Worm (Caenorhabditis elegans): ENCODE results near the gene C41H7.9.

The C41H7.9 gene

DNA sequence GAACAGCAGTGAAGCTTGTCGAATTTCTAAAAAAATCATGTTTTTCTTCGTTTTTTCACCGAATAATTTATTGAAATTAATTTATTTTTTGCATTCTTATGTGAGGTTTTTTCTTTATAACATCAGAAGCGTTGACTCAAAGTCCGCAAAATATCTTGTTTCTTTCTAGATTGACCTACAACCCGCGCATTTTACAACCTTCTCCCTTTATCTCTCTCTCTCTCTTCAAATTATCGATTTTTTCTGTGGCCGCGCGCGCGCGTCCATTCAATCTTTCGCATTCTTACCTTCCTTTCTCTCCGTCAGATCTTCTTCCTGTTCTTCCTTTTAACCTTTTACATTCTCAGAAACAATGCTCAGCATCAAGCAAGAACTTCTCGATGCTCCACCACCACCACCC lies 6.5 kb downstream of the C41H7.9 start, which contains the start of gene lido-12:
Gene lido-12 (plus strand): TSS at position 301 of the 400 bp plus-strand sequence.
- no peak for TF ChIP-seq dao-5 (tag; optimal IDR thresholded peaks at IDR 0.05)

DNA sequence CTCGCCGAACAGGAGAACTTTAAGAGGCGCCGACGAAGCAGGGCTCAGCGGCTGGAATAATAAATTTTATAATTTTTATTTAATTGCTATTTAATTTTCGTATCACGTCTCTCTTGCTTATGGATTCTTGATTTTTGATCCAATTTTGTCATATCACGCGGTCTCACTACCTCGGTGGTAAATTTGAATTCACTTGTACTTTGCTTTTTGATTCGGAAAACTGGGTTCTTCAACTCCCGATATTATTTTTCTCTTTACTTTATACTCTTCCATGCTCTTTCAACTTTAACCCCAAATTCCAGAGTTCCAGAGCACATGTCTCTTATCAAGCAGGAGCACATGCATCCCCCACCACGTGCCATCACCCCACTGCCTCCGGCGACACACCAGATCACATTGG lies 8.4 kb downstream of the C41H7.9 start, which contains the start of gene lido-11:
Gene lido-11 (plus strand): TSS at position 301 of the 400 bp plus-strand sequence.
- TF ChIP-seq dao-5 (tag; optimal IDR thresholded peaks at IDR 0.05) (no peak), W03F9.2 (tag; optimal IDR thresholded peaks at IDR 0.05) (no peak), him-1 (tag; optimal IDR thresholded peaks at IDR 0.05) (no peak)

ce11 chrII:3002211-3002610 lies 9.8 kb downstream of the C41H7.9 start, which contains the start of gene lido-10:
Gene lido-10 (plus strand): TSS chrII:3002511.
- TF ChIP-seq W03F9.2 (tag; optimal IDR thresholded peaks at IDR 0.05), result no peak
- no peak for TF ChIP-seq him-1 (tag; optimal IDR thresholded peaks at IDR 0.05)

DNA sequence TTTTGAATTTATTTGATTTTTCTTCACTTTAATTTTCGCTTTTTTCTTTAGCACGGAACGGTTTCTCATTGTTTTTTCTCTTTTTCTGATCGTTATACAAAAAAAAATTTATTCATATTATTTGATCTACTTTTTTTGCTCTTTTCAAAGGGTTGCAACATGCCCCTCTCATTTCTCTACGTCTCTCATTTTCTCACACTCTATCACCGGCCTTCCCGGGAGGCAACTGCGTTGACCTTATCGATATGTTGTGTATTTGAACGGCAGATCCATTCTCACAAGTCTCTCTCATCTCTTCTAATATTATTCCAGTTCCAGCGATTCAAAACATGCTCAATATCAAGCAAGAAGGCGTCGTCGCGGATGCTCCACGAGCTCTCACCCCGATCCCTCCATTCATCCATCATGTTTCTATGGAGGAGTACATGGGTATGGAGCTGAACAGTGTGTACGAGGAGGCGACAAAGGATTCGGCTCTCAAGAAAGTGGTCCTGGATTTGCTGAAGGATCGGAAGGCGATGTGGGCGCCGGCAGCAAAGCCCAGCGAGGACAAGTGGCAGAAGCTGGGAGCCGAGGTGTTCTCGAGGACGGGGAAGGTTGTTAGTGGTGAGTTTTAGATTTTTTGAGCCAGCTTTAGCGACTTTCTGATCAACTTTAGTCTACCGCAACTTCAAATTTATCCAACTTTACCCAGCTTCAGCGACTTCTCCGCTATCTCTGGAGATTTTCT lies 11.3 kb downstream of the C41H7.9 start, which contains the start of gene lido-9:
Gene lido-9 (plus strand): TSS at position 234 of the 730 bp plus-strand sequence.
- TF ChIP-seq W03F9.2 (tag; optimal IDR thresholded peaks at IDR 0.05) (no peak), dao-5 (tag; optimal IDR thresholded peaks at IDR 0.05) (no peak), him-1 (tag; optimal IDR thresholded peaks at IDR 0.05) (no peak)

DNA sequence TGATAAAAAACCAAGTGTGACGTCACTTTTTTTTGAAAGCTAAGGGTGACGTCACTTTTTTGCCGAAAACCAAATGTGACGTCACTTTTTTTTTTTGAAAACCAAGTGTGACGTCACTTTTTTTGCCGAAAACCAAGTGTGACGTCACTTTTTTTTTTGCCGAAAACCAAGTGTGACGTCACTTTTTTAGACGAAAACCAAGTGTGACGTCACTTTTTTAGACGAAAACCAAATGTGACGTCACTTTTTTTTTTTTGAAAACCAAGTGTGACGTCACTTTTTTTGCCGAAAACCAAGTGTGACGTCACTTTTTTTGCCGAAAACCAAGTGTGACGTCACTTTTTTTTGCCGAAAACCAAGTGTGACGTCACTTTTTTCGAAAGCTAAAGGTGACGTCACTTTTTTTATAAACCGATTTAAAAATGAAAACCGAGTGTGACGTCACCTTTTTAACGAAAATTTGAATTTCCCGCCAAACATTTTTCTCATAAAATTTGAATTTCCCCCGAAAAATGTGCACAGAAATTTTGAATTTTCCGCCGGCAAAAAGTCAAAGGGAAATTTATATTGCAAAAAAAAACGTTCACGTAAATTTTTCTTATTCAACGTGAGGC lies 14.1 kb downstream of the C41H7.9 start:
- no peak for TF ChIP-seq dao-5 (tag; optimal IDR thresholded peaks at IDR 0.05)
- no peak for TF ChIP-seq W03F9.2 (tag; optimal IDR thresholded peaks at IDR 0.05)
- TF ChIP-seq him-1 (tag; optimal IDR thresholded peaks at IDR 0.05), result no peak

DNA sequence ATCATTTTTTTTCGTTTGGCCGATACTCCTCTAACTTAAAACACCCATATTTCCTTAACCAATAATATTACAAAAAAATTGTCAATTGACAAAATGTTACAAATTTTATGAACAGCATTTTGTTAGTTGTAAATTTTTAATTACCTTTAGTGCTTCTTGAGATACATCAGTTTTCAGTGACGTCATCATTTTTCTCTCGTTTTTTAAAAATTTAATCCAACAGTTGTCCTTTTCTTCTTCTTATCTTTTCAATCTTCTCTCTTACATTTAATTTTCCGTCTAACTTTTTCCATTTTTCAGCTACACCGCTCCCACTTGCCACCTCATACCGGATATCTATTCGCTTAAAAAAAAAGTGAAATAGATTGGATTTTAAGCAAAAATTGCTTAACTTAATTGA lies 15.3 kb downstream of the C41H7.9 start, which contains the start of gene lido-8:
Gene lido-8 (plus strand): TSS at position 301 of the 400 bp plus-strand sequence.
- TF ChIP-seq W03F9.2 (tag; optimal IDR thresholded peaks at IDR 0.05) (no peak), him-1 (tag; optimal IDR thresholded peaks at IDR 0.05) (no peak), dao-5 (tag; optimal IDR thresholded peaks at IDR 0.05) (no peak)

- no peak for TF ChIP-seq dao-5 (tag; optimal IDR thresholded peaks at IDR 0.05)
- no peak for TF ChIP-seq him-1 (tag; optimal IDR thresholded peaks at IDR 0.05)
- TF ChIP-seq W03F9.2 (tag; optimal IDR thresholded peaks at IDR 0.05), result no peak
These were observed 17.2 kb downstream of the C41H7.9 start for ce11 chrII:2994590-2995392.

DNA sequence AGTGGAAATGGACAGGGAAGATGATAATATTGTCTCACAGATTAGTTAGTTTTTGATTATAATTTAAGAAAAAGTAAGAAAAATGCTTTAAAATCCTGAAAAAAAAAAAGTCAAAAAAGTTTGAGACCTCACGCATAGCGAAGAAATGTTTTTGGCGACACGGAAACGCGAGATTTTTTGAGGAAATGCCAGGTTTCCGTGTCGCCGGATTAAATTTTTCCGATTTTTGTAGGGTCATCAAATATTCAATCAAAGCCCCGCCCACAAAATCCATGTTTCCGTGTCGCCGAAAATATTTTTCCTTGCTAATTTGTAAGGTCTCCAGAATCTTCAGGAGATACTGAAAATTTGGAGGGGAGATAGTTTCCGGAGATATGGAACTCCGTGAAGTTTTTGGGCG lies 19.7 kb downstream of the C41H7.9 start:
- TF ChIP-seq dao-5 (tag; optimal IDR thresholded peaks at IDR 0.05) (no peak), W03F9.2 (tag; optimal IDR thresholded peaks at IDR 0.05) (no peak), him-1 (tag; optimal IDR thresholded peaks at IDR 0.05) (no peak)

DNA sequence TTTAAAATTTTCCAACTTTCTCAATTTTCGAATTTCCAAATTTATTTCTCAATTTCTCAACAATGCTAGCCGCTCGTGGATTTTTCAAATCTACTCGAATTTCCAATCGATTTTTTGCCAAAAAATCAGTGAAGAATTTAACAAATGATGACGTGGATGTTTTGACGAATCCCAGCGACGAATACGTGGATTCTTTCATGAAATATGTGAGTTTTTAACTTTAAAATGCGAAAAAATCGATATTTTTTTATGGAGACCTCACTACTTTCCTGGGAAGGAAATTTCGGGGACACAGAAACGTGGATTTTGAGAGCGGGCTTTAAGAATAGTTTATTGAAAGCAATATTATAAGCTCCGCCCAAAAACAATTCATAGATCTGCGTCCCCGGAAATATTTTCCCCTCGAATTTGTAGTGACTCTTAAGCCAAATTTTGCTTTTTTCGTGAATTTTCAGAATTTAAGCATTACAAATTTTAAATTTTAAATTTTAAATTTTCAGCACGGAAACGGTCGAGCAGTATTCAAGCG lies 20.4 kb downstream of the C41H7.9 start, which contains the start of gene K08A2.2:
Gene K08A2.2 (plus strand): TSS at position 51 of the 529 bp plus-strand sequence.
- TF ChIP-seq W03F9.2 (tag; optimal IDR thresholded peaks at IDR 0.05), result no peak
- no peak for TF ChIP-seq dao-5 (tag; optimal IDR thresholded peaks at IDR 0.05)
- TF ChIP-seq him-1 (tag; optimal IDR thresholded peaks at IDR 0.05), result no peak

DNA sequence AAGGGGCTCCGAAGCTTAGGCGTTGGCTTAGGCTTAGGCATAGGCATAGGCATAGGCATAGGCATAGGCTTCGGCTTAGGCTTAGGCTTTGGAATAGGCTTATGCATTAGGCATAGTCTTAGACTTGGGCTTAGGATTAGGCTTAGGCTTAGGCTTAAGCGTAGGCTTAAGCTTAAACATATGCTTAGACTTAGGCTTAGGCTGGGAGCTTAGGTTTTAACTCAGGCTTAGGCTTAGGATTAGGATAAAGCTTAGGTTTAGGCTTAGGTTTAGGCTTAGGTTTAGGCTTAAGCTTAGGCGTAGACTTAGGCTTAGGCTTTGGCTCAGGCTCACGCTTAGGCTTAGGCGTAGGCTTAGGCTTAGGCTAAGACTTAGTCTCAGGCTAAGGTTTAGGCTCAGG lies 21.9 kb downstream of the C41H7.9 start:
- TF ChIP-seq dao-5 (tag; optimal IDR thresholded peaks at IDR 0.05), result no peak
- TF ChIP-seq him-1 (tag; optimal IDR thresholded peaks at IDR 0.05), result no peak
- TF ChIP-seq W03F9.2 (tag; optimal IDR thresholded peaks at IDR 0.05), result no peak

- TF ChIP-seq him-1 (tag; optimal IDR thresholded peaks at IDR 0.05) (peak; percentile 18), W03F9.2 (tag; optimal IDR thresholded peaks at IDR 0.05) (no peak)
These were observed 24.1 kb downstream of the C41H7.9 start, which contains the start of gene lido-7 for ce11 chrII:2987854-2988350. Gene lido-7 (plus strand): TSS chrII:2988300.

- no peak for TF ChIP-seq W03F9.2 (tag; optimal IDR thresholded peaks at IDR 0.05)
These were observed 24.9 kb downstream of the C41H7.9 start for ce11 chrII:2987122-2987556.

- TF ChIP-seq W03F9.2 (tag; optimal IDR thresholded peaks at IDR 0.05) (no peak), him-1 (tag; optimal IDR thresholded peaks at IDR 0.05) (no peak), dao-5 (tag; optimal IDR thresholded peaks at IDR 0.05) (no peak)
These were observed 26.0 kb downstream of the C41H7.9 start for ce11 chrII:2985935-2986498.

Data from whole organism, L4/young adult.